Worm (Caenorhabditis elegans) whole organism, L2 larva: ENCODE results near the gene ptl-1.

Experiments
- C34F6.9 ChIP-seq: fragments of 150-350 bp; optimal IDR thresholded peaks from 2 replicates; lab custom pipeline; 2014; ENCODE audit warnings: missing biosample characterization, missing genetic modification characterization
- R02D3.7 ChIP-seq: fragments of 150-350 bp; optimal IDR thresholded peaks from 2 replicates; lab custom pipeline; 2014; ENCODE audit warnings: missing biosample characterization, missing genetic modification characterization
- Y55F3AM.14 ChIP-seq: fragments of 200-800 bp; sonication (Bioruptor generic); optimal IDR thresholded peaks from 2 replicates; lab custom pipeline; 2018; ENCODE audit warnings: mild to moderate bottlenecking, missing genetic modification characterization, missing compliant biosample characterization
- ZK546.5 ChIP-seq: sonication (generic microtip); optimal IDR thresholded peaks from 2 replicates; lab custom pipeline; 2017; ENCODE audit warnings: missing biosample characterization, missing genetic modification characterization
- alr-1 ChIP-seq: fragments of 150-350 bp; optimal IDR thresholded peaks from 2 replicates; lab custom pipeline; 2014; ENCODE audit warnings: missing biosample characterization, missing genetic modification characterization
- aly-2 ChIP-seq: fragments of 150-350 bp; optimal IDR thresholded peaks from 2 replicates; lab custom pipeline; 2014; ENCODE audit warnings: missing biosample characterization, missing genetic modification characterization
- ama-1 ChIP-seq: fragments of 150-350 bp; optimal IDR thresholded peaks from 2 replicates; lab custom pipeline; 2018; ENCODE audit warnings: inconsistent platforms
- blmp-1 ChIP-seq: sonication (generic microtip); optimal IDR thresholded peaks from 2 replicates; lab custom pipeline; 2017; ENCODE audit warnings: missing genetic modification characterization, mild to moderate bottlenecking, missing compliant biosample characterization, antibody characterized with exemption, moderate library complexity; ENCODE audit not compliant: insufficient read depth
- ceh-16 ChIP-seq: fragments of 150-350 bp; optimal IDR thresholded peaks from 2 replicates; lab custom pipeline; 2014; ENCODE audit warnings: missing biosample characterization, missing genetic modification characterization
- ceh-82 ChIP-seq: fragments of 150-350 bp; optimal IDR thresholded peaks from 2 replicates; lab custom pipeline; 2014; ENCODE audit warnings: missing biosample characterization, missing genetic modification characterization
- crh-2 ChIP-seq: sonication (generic microtip); optimal IDR thresholded peaks from 2 replicates; lab custom pipeline; 2017; ENCODE audit warnings: missing biosample characterization, missing genetic modification characterization
- egl-27 ChIP-seq: sonication (generic microtip); optimal IDR thresholded peaks from 3 replicates; lab custom pipeline; 2017; ENCODE audit warnings: missing biosample characterization, missing genetic modification reagents, missing genetic modification characterization
- elt-1 ChIP-seq: fragments of 150-350 bp; optimal IDR thresholded peaks from 2 replicates; lab custom pipeline; 2014; ENCODE audit warnings: missing biosample characterization, missing genetic modification characterization
- fos-1 ChIP-seq: fragments of 150-350 bp; optimal IDR thresholded peaks from 2 replicates; lab custom pipeline; 2014; ENCODE audit warnings: missing biosample characterization, missing genetic modification characterization
- gmeb-1 ChIP-seq: fragments of 150-350 bp; optimal IDR thresholded peaks from 2 replicates; lab custom pipeline; 2014; ENCODE audit warnings: missing biosample characterization, missing genetic modification characterization
- lin-13 ChIP-seq: fragments of 150-350 bp; optimal IDR thresholded peaks from 2 replicates; lab custom pipeline; 2014; ENCODE audit warnings: missing biosample characterization, missing genetic modification reagents, missing genetic modification characterization
- lin-39 ChIP-seq: fragments of 150-350 bp; optimal IDR thresholded peaks from 2 replicates; lab custom pipeline; 2014; ENCODE audit warnings: missing biosample characterization, missing genetic modification reagents, missing genetic modification characterization
- lsy-2 ChIP-seq, 2 experiments: fragments of 150-350 bp in 1 of 2; sonication (generic microtip) in 1 of 2; optimal IDR thresholded peaks; 2 replicates each; lab custom pipeline; 2014 to 2017; ENCODE audit warnings: missing biosample characterization in 2 of 2, missing genetic modification characterization in 2 of 2
- mab-5 ChIP-seq: fragments of 150-350 bp; optimal IDR thresholded peaks from 2 replicates; lab custom pipeline; 2014; ENCODE audit warnings: missing biosample characterization, missing genetic modification characterization
- mbf-1 ChIP-seq: sonication (generic microtip); optimal IDR thresholded peaks from 2 replicates; lab custom pipeline; 2017; ENCODE audit warnings: missing biosample characterization, missing genetic modification characterization
- mdl-1 ChIP-seq, 2 experiments: fragments of 150-350 bp in 1 of 2; sonication (generic microtip) in 1 of 2; optimal IDR thresholded peaks; 2 replicates each; lab custom pipeline; 2017; ENCODE audit warnings: missing biosample characterization in 2 of 2, missing genetic modification characterization in 2 of 2
- nhr-11 ChIP-seq: fragments of 150-350 bp; optimal IDR thresholded peaks from 2 replicates; lab custom pipeline; 2014; ENCODE audit warnings: missing biosample characterization, missing genetic modification characterization
- nhr-12 ChIP-seq: fragments of 150-350 bp; optimal IDR thresholded peaks from 2 replicates; lab custom pipeline; 2014; ENCODE audit warnings: missing biosample characterization, missing genetic modification characterization
- nhr-129 ChIP-seq: fragments of 150-350 bp; optimal IDR thresholded peaks from 2 replicates; lab custom pipeline; 2014; ENCODE audit warnings: missing biosample characterization, missing genetic modification characterization
- nhr-21 ChIP-seq: fragments of 150-350 bp; optimal IDR thresholded peaks from 2 replicates; lab custom pipeline; 2014; ENCODE audit warnings: missing biosample characterization, missing genetic modification characterization
- nhr-25 ChIP-seq: fragments of 150-350 bp; sonication (generic microtip); optimal IDR thresholded peaks from 3 replicates; lab custom pipeline; 2014; ENCODE audit warnings: missing biosample characterization, missing genetic modification characterization
- nhr-6 ChIP-seq: fragments of 150-350 bp; optimal IDR thresholded peaks from 2 replicates; lab custom pipeline; 2014; ENCODE audit warnings: missing biosample characterization, missing genetic modification characterization
- nhr-77 ChIP-seq: fragments of 150-350 bp; optimal IDR thresholded peaks from 2 replicates; lab custom pipeline; 2014; ENCODE audit warnings: missing biosample characterization, missing genetic modification characterization
- sem-4 ChIP-seq: fragments of 150-350 bp; optimal IDR thresholded peaks from 2 replicates; lab custom pipeline; 2014; ENCODE audit warnings: missing biosample characterization, missing genetic modification reagents, missing genetic modification characterization
- skn-1 ChIP-seq: sonication (generic microtip); optimal IDR thresholded peaks from 2 replicates; lab custom pipeline; 2017; ENCODE audit warnings: missing biosample characterization, missing genetic modification characterization
- unc-39 ChIP-seq: fragments of 150-350 bp; optimal IDR thresholded peaks from 2 replicates; lab custom pipeline; 2014; ENCODE audit warnings: missing biosample characterization, missing genetic modification characterization
- unc-55 ChIP-seq: fragments of 150-350 bp; sonication (generic microtip); optimal IDR thresholded peaks from 3 replicates; lab custom pipeline; 2014; ENCODE audit warnings: missing biosample characterization, missing genetic modification reagents, missing genetic modification characterization
- unc-62 ChIP-seq: fragments of 150-350 bp; optimal IDR thresholded peaks from 2 replicates; lab custom pipeline; 2014; ENCODE audit warnings: missing biosample characterization, missing genetic modification reagents, missing genetic modification characterization
- zag-1 ChIP-seq: fragments of 150-350 bp; optimal IDR thresholded peaks from 2 replicates; lab custom pipeline; 2014; ENCODE audit warnings: missing biosample characterization, missing genetic modification characterization
- ztf-1 ChIP-seq: fragments of 200-800 bp; sonication (Bioruptor generic); conservative IDR thresholded peaks from 2 replicates; pipeline ENCODE4 v1.3.6; 2022; ENCODE audit warnings: missing genetic modification characterization, missing compliant biosample characterization
- ztf-11 ChIP-seq: sonication (generic microtip); optimal IDR thresholded peaks from 2 replicates; lab custom pipeline; 2017; ENCODE audit warnings: missing biosample characterization, missing genetic modification characterization
- ztf-4 ChIP-seq: fragments of 150-350 bp; optimal IDR thresholded peaks from 2 replicates; lab custom pipeline; 2014; ENCODE audit warnings: missing biosample characterization, missing genetic modification characterization

Gene ptl-1

DNA sequence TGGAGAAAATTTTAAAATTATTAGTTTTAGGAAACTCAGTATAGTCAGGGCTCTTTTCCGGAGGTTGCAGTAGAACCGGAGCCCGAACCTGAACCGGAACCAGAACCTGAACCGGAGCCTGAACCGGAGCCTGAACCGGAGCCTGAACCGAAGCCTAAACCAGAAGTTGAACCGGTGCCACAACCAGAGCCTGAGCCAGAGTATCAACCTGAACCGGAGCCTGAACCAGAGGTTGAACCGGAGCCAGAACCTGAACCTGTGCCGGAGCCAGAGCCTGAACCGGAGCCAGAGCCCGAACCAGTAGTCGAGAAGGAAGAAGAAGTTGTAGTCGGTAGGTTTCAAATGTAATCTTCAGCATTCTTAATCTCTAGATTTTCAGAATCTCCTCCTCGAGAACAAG lies 3.5 kb downstream of the ptl-1 start:
- TF ChIP-seq nhr-77, result no peak
- no peak for TF ChIP-seq egl-27 (tag; lab: Kevin White, UChicago)
- TF ChIP-seq blmp-1, result no peak
- TF ChIP-seq Y55F3AM.14 (GFP tag; lab: Kevin White, UChicago), result no peak
- TF ChIP-seq nhr-6 (tag; lab: Kevin White, UChicago), result no peak
- no peak for TF ChIP-seq gmeb-1
- TF ChIP-seq R02D3.7 (tag; lab: Kevin White, UChicago), result no peak
- TF ChIP-seq, all 48 proteins: peak for 0

DNA sequence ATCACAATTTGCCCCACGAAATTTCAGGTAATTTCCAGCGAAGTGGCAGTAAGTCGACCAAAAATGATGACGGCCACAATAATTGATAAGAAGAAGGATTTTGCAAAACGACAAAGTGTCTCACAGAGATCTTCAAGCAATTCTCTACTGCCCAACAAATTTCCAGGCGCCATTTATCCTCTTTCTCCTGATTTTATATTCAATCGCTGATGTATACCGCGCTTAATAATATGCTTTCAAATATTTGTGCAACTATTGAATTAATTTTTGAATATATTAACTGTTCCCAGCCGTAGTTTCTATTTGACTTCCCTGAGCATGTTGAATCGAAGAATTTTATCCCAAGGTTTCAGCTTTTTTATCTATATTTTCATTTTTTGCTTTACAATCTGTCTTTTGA lies 6.0 kb downstream of the ptl-1 start, which contains the start of gene tpst-2:
tpst-2 (plus strand) TSS at position 301 of the 400 bp plus-strand sequence.
- TF ChIP-seq nhr-25 (tag; lab: Kevin White, UChicago) (no peak), unc-55 (GFP tag; lab: Kevin White, UChicago) (no peak), R02D3.7 (tag; lab: Kevin White, UChicago) (no peak), ztf-11 (tag; lab: Kevin White, UChicago) (no peak), mdl-1 (tag; optimal IDR thresholded peaks at IDR 0.05; lab: Kevin White, UChicago) (no peak), lin-39 (no peak), ztf-4 (tag; lab: Kevin White, UChicago) (no peak), lsy-2 (tag; optimal IDR thresholded peaks at IDR 0.05; lab: Kevin White, UChicago) (no peak)

DNA sequence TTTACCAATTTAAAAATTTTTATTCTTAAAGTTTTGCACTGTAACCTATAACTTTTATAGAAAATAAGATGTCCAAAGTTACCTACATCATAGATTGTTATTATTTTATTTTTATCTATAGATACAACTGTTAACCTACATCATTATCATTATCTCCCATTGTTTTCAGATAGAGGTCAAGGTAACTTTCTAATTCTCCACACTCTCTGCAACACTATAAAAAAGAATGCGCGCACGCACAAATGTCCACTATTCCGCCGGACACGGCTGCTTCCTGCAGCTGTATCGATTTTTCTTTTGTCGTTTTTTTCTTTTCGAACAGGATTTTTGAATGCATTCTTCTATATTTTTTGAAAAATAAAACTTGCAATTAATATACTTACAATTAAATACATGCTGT lies 7.7 kb downstream of the ptl-1 start:
- TF ChIP-seq alr-1 (tag; lab: Kevin White, UChicago), result no peak
- no peak for TF ChIP-seq nhr-25 (tag; lab: Kevin White, UChicago)
- no peak for TF ChIP-seq mab-5 (tag; lab: Kevin White, UChicago)
- TF ChIP-seq nhr-11, result no peak
- no peak for TF ChIP-seq mbf-1 (tag; lab: Kevin White, UChicago)
- no peak for TF ChIP-seq nhr-129 (tag; lab: Kevin White, UChicago)
- peak; percentile 56 for TF ChIP-seq blmp-1
- TF ChIP-seq aly-2, result no peak
- TF ChIP-seq lsy-2 (tag; optimal IDR thresholded peaks at IDR 0.05; lab: Kevin White, UChicago), result peak in 1 of 2 experiments; percentile 26
- TF ChIP-seq nhr-6 (tag; lab: Kevin White, UChicago), result no peak
- no peak for TF ChIP-seq ceh-16 (tag; lab: Kevin White, UChicago)
- no peak for TF ChIP-seq fos-1 (tag; lab: Kevin White, UChicago)
- no peak for TF ChIP-seq nhr-12 (tag; lab: Kevin White, UChicago)
- no peak for TF ChIP-seq ZK546.5 (tag; lab: Kevin White, UChicago)

DNA sequence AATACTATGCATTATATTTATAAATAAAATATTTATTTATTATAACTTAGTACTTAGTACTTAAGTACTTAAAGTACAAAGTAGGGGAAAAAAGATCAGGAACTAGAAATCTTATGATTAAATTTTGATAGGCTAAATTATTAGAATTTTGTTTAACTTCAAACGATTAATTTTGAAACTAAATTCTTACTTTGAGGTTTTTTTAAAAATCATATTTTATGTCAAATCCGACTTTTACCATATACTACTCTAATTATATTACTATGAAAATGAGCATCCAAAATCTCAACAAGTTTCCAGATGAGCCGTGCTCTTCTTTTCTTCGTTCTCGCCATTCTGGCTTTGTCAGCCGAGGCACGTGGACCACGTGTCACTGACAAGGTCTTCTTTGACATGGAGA lies 8.1 kb downstream of the ptl-1 start, which contains the start of gene cyn-6:
cyn-6 (plus strand) TSS at position 301 of the 400 bp plus-strand sequence.
- TF ChIP-seq nhr-77 (no peak), skn-1 (no peak), alr-1 (tag; lab: Kevin White, UChicago) (no peak), elt-1 (tag; lab: Kevin White, UChicago) (no peak), Y55F3AM.14 (GFP tag; lab: Kevin White, UChicago) (no peak), blmp-1 (no peak), egl-27 (tag; lab: Kevin White, UChicago) (no peak), C34F6.9 (no peak), nhr-11 (no peak), nhr-129 (tag; lab: Kevin White, UChicago) (no peak), sem-4 (tag; lab: Kevin White, UChicago) (no peak), lin-13 (GFP tag; lab: Kevin White, UChicago) (no peak), ceh-82 (tag; lab: Kevin White, UChicago) (no peak), lin-39 (no peak), ztf-1 (GFP tag; lab: Robert Waterston, UW) (no peak), unc-55 (GFP tag; lab: Kevin White, UChicago) (no peak), fos-1 (tag; lab: Kevin White, UChicago) (no peak)

DNA sequence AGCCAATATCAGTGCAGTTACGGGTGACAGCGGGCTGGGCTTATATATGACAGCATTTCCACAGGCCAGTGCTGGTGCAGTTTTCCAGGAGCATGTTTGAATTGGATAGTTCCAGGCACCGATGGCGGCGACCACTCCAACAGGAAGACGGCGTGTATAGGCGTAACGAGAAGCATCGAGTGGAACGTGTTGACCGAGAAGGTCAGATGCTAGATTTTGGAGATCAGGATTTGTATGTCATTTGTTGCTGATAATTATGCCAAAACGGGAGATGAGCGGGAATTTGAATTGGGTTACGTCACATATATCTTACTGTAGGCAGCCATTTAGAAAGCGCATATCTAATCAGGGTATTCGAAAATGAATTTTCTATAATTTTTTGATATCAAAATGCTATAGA lies 10.5 kb downstream of the ptl-1 start:
- TF ChIP-seq alr-1 (tag; lab: Kevin White, UChicago), result no peak
- no peak for TF ChIP-seq mdl-1 (tag; optimal IDR thresholded peaks at IDR 0.05; lab: Kevin White, UChicago)
- TF ChIP-seq fos-1 (tag; lab: Kevin White, UChicago), result no peak
- no peak for TF ChIP-seq Y55F3AM.14 (GFP tag; lab: Kevin White, UChicago)
- no peak for TF ChIP-seq ztf-4 (tag; lab: Kevin White, UChicago)
- TF ChIP-seq crh-2 (tag; lab: Kevin White, UChicago), result no peak
- no peak for TF ChIP-seq lsy-2 (tag; optimal IDR thresholded peaks at IDR 0.05; lab: Kevin White, UChicago)
- TF ChIP-seq nhr-6 (tag; lab: Kevin White, UChicago), result no peak
- TF ChIP-seq ceh-82 (tag; lab: Kevin White, UChicago), result no peak
- TF ChIP-seq elt-1 (tag; lab: Kevin White, UChicago), result no peak
- no peak for TF ChIP-seq ama-1 (lab: Kevin White, UChicago)
- TF ChIP-seq unc-62 (GFP tag; lab: Kevin White, UChicago), result no peak
- no peak for TF ChIP-seq nhr-129 (tag; lab: Kevin White, UChicago)
- no peak for TF ChIP-seq aly-2
- no peak for TF ChIP-seq C34F6.9
- no peak for TF ChIP-seq nhr-21
- TF ChIP-seq unc-39, result no peak
- no peak for TF ChIP-seq zag-1 (tag; lab: Kevin White, UChicago)
- no peak for TF ChIP-seq nhr-25 (tag; lab: Kevin White, UChicago)
